Worm (Caenorhabditis elegans) whole organism, early embryonic: ENCODE measurements around the gene sec-6.

Source experiments
- F13C5.2 ChIP-seq: sonication (generic microtip); optimal IDR thresholded peaks from 2 replicates; lab custom pipeline; 2017; ENCODE audit warnings: mild to moderate bottlenecking, missing genetic modification characterization, inconsistent platforms, missing compliant biosample characterization
- ama-1 ChIP-seq: fragments of 150-350 bp; optimal IDR thresholded peaks from 2 replicates; lab custom pipeline; 2014
- ceh-13 ChIP-seq: fragments of 200-800 bp; sonication (Bioruptor generic); optimal IDR thresholded peaks from 2 replicates; lab custom pipeline; 2018; ENCODE audit warnings: mild to moderate bottlenecking, missing genetic modification characterization, missing compliant biosample characterization
- ceh-36 ChIP-seq: sonication (generic microtip); optimal IDR thresholded peaks from 2 replicates; lab custom pipeline; 2016; ENCODE audit warnings: missing genetic modification characterization, inconsistent platforms, missing compliant biosample characterization
- flt-1 ChIP-seq: fragments of 200-800 bp; sonication (Bioruptor generic); IDR thresholded peaks from 2 replicates; pipeline ENCODE4 v1.3.6; 2022; ENCODE audit warnings: missing genetic modification characterization, missing compliant biosample characterization
- hmg-4 ChIP-seq: fragments of 200-800 bp; sonication (Bioruptor generic); optimal IDR thresholded peaks from 2 replicates; lab custom pipeline; 2018; ENCODE audit warnings: mild to moderate bottlenecking, missing genetic modification characterization, missing compliant biosample characterization
- scrt-1 ChIP-seq: fragments of 200-800 bp; sonication (Bioruptor generic); IDR thresholded peaks from 2 replicates; pipeline ENCODE4 v1.3.6; 2022; ENCODE audit warnings: missing genetic modification characterization, missing compliant biosample characterization
- tbx-11 ChIP-seq: fragments of 200-800 bp; sonication (Bioruptor generic); IDR thresholded peaks from 2 replicates; pipeline ENCODE4 v1.3.6; 2022; ENCODE audit warnings: missing genetic modification characterization, missing compliant biosample characterization
- tra-4 ChIP-seq: sonication (generic microtip); optimal IDR thresholded peaks from 2 replicates; lab custom pipeline; 2017; ENCODE audit warnings: missing genetic modification characterization, missing compliant biosample characterization

DNA sequence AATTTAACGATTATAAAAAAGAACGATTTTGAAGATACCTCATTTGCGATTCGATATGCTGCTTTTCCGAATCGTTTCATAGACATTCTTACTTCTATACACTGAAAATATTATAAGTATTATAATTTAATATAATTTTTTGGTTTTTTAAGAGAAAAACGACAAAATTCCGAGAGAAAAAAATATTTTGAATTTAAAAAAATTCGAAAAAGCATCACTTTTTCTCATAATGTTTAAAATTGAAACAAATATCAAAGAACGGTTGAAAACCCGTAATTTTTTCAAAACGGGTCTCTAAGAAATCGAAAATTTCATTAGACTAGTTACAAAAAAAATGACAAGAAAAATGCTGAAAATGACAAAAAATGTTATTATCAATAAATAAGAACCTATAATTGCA, 36.2 kb downstream of the sec-6 start, which contains the start of gene pink-1:
- no peak for TF ChIP-seq ceh-36 (tag; lab: Kevin White, UChicago)
- no peak for TF ChIP-seq hmg-4 (GFP tag; lab: Kevin White, UChicago)
- no peak for TF ChIP-seq scrt-1 (GFP tag; lab: Robert Waterston, UW)
- TF ChIP-seq tbx-11 (GFP tag; lab: Robert Waterston, UW), result no peak
- TF ChIP-seq tra-4 (tag; lab: Kevin White, UChicago), result no peak
- no peak for TF ChIP-seq ama-1 (lab: Kevin White, UChicago)
- no peak for TF ChIP-seq ceh-13 (GFP tag; lab: Kevin White, UChicago)
- TF ChIP-seq F13C5.2 (tag; lab: Kevin White, UChicago), result no peak
- TF ChIP-seq flt-1 (GFP tag; lab: Robert Waterston, UW), result no peak
